Worm (Caenorhabditis elegans): ENCODE results near the gene C04C3.6.

Gene C04C3.6

ce11 chrIV:3422516-3422915 is at the start of gene C04C3.6:
C04C3.6 (minus strand) TSS chrIV:3422616.
- no peak for TF ChIP-seq mep-1 (tag; optimal IDR thresholded peaks at IDR 0.05)
- no peak for TF ChIP-seq skn-1 (tag; optimal IDR thresholded peaks at IDR 0.05)
- no peak for TF ChIP-seq unc-130 (tag; optimal IDR thresholded peaks at IDR 0.05)
- no peak for TF ChIP-seq hlh-4 (tag; optimal IDR thresholded peaks at IDR 0.05)

ce11 chrIV:3469742-3470141 is 47.3 kb upstream of the C04C3.6 start, which contains the start of gene F58E2.2:
F58E2.2 (plus strand) TSS chrIV:3470042.
- TF ChIP-seq nhr-85 (tag) (peak; percentile 0), ceh-63 (GFP tag; optimal IDR thresholded peaks at IDR 0.05) (no peak)

ce11 chrIV:3467751-3468150 is 45.3 kb upstream of the C04C3.6 start:
- TF ChIP-seq lin-14 (GFP tag; optimal IDR thresholded peaks at IDR 0.05): no peak
- no peak for TF ChIP-seq nhr-47 (tag; optimal IDR thresholded peaks at IDR 0.05)
- TF ChIP-seq snpc-4 (tag; optimal IDR thresholded peaks at IDR 0.05): no peak
- no peak for TF ChIP-seq nhr-77 (tag; optimal IDR thresholded peaks at IDR 0.05)
- no peak for TF ChIP-seq mdl-1 (tag; optimal IDR thresholded peaks at IDR 0.05)
- TF ChIP-seq nhr-11 (tag; optimal IDR thresholded peaks at IDR 0.05): no peak
- no peak for TF ChIP-seq nhr-28 (tag; optimal IDR thresholded peaks at IDR 0.05)
- TF ChIP-seq fkh-10 (GFP tag; optimal IDR thresholded peaks at IDR 0.05): no peak
- no peak for TF ChIP-seq vab-15 (tag; optimal IDR thresholded peaks at IDR 0.05)

ce11 chrIV:3467128-3467527 is 44.7 kb upstream of the C04C3.6 start, which contains the start of gene F58E2.3:
F58E2.3 (plus strand) TSS chrIV:3467428.
- TF ChIP-seq aha-1 (tag; optimal IDR thresholded peaks at IDR 0.05) (no peak), isw-1 (GFP tag; IDR thresholded peaks at IDR 0.05) (no peak), nhr-20 (tag; optimal IDR thresholded peaks at IDR 0.05) (no peak), zip-4 (GFP tag; optimal IDR thresholded peaks at IDR 0.05) (no peak), ceh-82 (tag; optimal IDR thresholded peaks at IDR 0.05) (no peak), nhr-237 (tag; optimal IDR thresholded peaks at IDR 0.05) (no peak)

- TF ChIP-seq lin-39 (tag; optimal IDR thresholded peaks at IDR 0.05) (no peak), efl-1 (optimal IDR thresholded peaks at IDR 0.05) (peak in 1 of 2 experiments; percentile 53), efl-1 (GFP tag; optimal IDR thresholded peaks at IDR 0.05 in 1 of 2) (no peak), mab-9 (GFP tag; IDR thresholded peaks at IDR 0.05) (no peak), lin-15B (tag; optimal IDR thresholded peaks at IDR 0.05) (no peak), blmp-1 (tag; optimal IDR thresholded peaks at IDR 0.05) (peak; percentile 21), unc-62 (GFP tag; optimal IDR thresholded peaks at IDR 0.05) (no peak), tlp-1 (tag; optimal IDR thresholded peaks at IDR 0.05) (no peak)
Measured at ce11 chrIV:3463254-3463653, 40.8 kb upstream of the C04C3.6 start, which contains the start of gene F58E2.4. F58E2.4 (plus strand) TSS chrIV:3463387.

- no peak for TF ChIP-seq nhr-19 (GFP tag; conservative IDR thresholded peaks at IDR 0.05)
- peak; percentile 93 for TF ChIP-seq hlh-4 (tag; optimal IDR thresholded peaks at IDR 0.05)
- no peak for TF ChIP-seq fkh-10 (GFP tag; optimal IDR thresholded peaks at IDR 0.05)
Measured at ce11 chrIV:3453346-3453745, 30.9 kb upstream of the C04C3.6 start, which contains the start of gene srz-23. srz-23 (plus strand) TSS chrIV:3453608.

- TF ChIP-seq lin-13 (GFP tag; optimal IDR thresholded peaks at IDR 0.05) (no peak), pqm-1 (tag; optimal IDR thresholded peaks at IDR 0.05) (no peak), lin-39 (tag; optimal IDR thresholded peaks at IDR 0.05) (no peak), sox-4 (tag; optimal IDR thresholded peaks at IDR 0.05) (no peak), ztf-11 (tag; optimal IDR thresholded peaks at IDR 0.05) (no peak), nhr-12 (tag; optimal IDR thresholded peaks at IDR 0.05) (no peak), ztf-4 (tag; optimal IDR thresholded peaks at IDR 0.05) (no peak)
Measured at ce11 chrIV:3452516-3452915, 30.1 kb upstream of the C04C3.6 start.

All from whole organism, L1 larva.